Worm (Caenorhabditis elegans): ENCODE results near the gene str-249.

- TF ChIP-seq odd-2 (tag; optimal IDR thresholded peaks at IDR 0.05) (no peak), pag-3 (tag; optimal IDR thresholded peaks at IDR 0.05; ENCODE audit: borderline replicate concordance) (no peak), ceh-22 (tag; optimal IDR thresholded peaks at IDR 0.05) (no peak), elt-2 (tag; optimal IDR thresholded peaks at IDR 0.05) (no peak), C38D4.7 (GFP tag; optimal IDR thresholded peaks at IDR 0.05) (no peak), ceh-18 (tag; optimal IDR thresholded peaks at IDR 0.05) (no peak), hlh-30 (tag; optimal IDR thresholded peaks at IDR 0.05; ENCODE audit: insufficient read depth) (no peak), syd-9 (tag; optimal IDR thresholded peaks at IDR 0.05) (no peak), unc-55 (GFP tag; optimal IDR thresholded peaks at IDR 0.05) (no peak), gmeb-2 (tag; optimal IDR thresholded peaks at IDR 0.05) (no peak), ceh-30 (tag; optimal IDR thresholded peaks at IDR 0.05) (no peak)
Measured at ce11 chrIV:7156356-7156755, 30.3 kb downstream of the str-249 start, which contains the start of gene maph-9.

All from whole organism, late embryonic.